Worm (Caenorhabditis elegans): ENCODE measurements around the gene C18H7.12.

DNA sequence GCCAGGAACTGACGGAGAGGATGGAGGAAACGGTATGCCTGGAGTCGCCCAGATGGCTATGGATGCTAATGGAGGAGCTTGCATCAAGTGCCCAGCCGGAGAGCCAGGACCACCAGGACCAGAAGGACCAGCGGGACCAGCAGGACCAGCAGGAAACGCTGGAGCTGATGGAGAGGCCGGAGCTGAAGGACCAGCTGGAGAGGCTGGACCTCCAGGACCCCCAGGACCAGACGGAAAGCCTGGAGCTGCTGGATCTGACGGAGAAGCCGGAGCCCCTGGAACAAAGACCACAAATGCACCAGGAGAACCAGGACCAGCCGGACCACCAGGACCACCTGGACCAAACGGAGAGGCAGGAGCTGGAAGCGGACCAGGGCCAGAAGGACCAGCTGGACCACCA, 17.2 kb upstream of the C18H7.12 start:
- TF ChIP-seq madf-3 (GFP tag; IDR thresholded peaks at IDR 0.05), result no peak
- TF ChIP-seq ztf-18 (tag; optimal IDR thresholded peaks at IDR 0.05), result no peak
- no peak for TF ChIP-seq bed-2 (GFP tag; IDR thresholded peaks at IDR 0.05)
- no peak for TF ChIP-seq ceh-27 (GFP tag; optimal IDR thresholded peaks at IDR 0.05)
- TF ChIP-seq let-526 (GFP tag; IDR thresholded peaks at IDR 0.05), result no peak
- no peak for TF ChIP-seq nfyb-1 (GFP tag; IDR thresholded peaks at IDR 0.05)
- no peak for TF ChIP-seq atf-7 (tag; optimal IDR thresholded peaks at IDR 0.05)
- TF ChIP-seq efl-1 (GFP tag; optimal IDR thresholded peaks at IDR 0.05), result no peak
- TF ChIP-seq mcd-1 (GFP tag; IDR thresholded peaks at IDR 0.05), result 0 out of 2 replicates have a peak, but pooled peaks have one; percentile 7
- no peak for TF ChIP-seq snpc-4 (GFP tag; optimal IDR thresholded peaks at IDR 0.05)
- TF ChIP-seq snpc-4 (tag; optimal IDR thresholded peaks at IDR 0.05), result no peak
- no peak for TF ChIP-seq unc-62 (GFP tag; optimal IDR thresholded peaks at IDR 0.05)

Measured in whole organism, young adult.